Worm (Caenorhabditis elegans): ENCODE measurements around the gene C07A12.2.

- no peak for TF ChIP-seq mdl-1 (tag; optimal IDR thresholded peaks at IDR 0.05)
- TF ChIP-seq zfp-3 (GFP tag; conservative IDR thresholded peaks at IDR 0.05), result no peak
- TF ChIP-seq nhr-77 (tag; optimal IDR thresholded peaks at IDR 0.05), result no peak
- no peak for TF ChIP-seq lin-13 (GFP tag; optimal IDR thresholded peaks at IDR 0.05)
- peak; percentile 77 for TF ChIP-seq aha-1 (tag)
- no peak for TF ChIP-seq R02D3.7 (tag; optimal IDR thresholded peaks at IDR 0.05)
- TF ChIP-seq lin-39 (tag; optimal IDR thresholded peaks at IDR 0.05), result no peak
- no peak for TF ChIP-seq fos-1 (tag; optimal IDR thresholded peaks at IDR 0.05)
Measured at ce11 chrX:4549853-4550596, 5.4 kb downstream of the C07A12.2 start, which contains the start of gene C07A12.18.
